Fruit fly (Drosophila melanogaster): ENCODE results near the gene Galphaf.

DNA sequence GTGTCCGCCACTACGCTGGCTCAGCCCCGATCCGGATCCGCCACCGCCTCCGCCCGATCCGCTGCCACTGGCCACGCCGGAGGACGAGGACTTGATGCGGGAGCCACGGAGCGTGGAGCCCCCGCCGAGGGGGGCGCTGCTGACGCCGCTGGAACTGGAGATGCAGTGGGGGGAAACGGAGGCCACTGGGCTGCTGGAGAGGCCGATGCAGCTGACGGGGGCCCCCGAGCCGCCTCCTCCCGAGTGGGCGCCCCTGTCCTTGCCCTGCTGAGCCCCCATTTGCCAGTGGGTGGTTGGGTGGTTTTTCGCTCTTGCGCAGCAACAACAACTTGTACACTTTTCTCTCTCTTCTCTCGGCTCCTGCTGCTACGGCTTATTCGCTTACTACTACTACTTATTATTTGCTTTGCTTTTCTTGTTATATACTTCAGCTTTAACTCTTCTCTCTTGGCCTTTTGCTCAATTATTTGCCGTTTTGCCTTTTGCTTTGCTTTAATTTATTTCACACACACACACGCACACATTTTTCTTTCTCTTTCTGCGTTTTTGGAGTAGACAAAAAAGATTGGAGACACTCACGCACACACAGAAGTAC lies 20.8 kb downstream of the Galphaf start:
- TF ChIP-seq Hr78 (GFP tag; optimal IDR thresholded peaks at IDR 0.05), result no peak
- TF ChIP-seq CG3407 (GFP tag; optimal IDR thresholded peaks at IDR 0.05), result no peak
- no peak for TF ChIP-seq Dip2 (GFP tag; IDR thresholded peaks at IDR 0.05)
- TF ChIP-seq CG3281 (GFP tag; optimal IDR thresholded peaks at IDR 0.05), result no peak
- TF ChIP-seq E2f1 (GFP tag; IDR thresholded peaks at IDR 0.05), result no peak

Measured in whole organism, embryonic.